Worm (Caenorhabditis elegans) whole organism, L2 larva: ENCODE measurements around the gene srx-136.

Experiments
- C34F6.9 ChIP-seq: fragments of 150-350 bp; optimal IDR thresholded peaks from 2 replicates; lab custom pipeline; 2014; ENCODE audit warnings: missing biosample characterization, missing genetic modification characterization
- F13H6.1 ChIP-seq: sonication (generic microtip); optimal IDR thresholded peaks from 2 replicates; lab custom pipeline; 2016; ENCODE audit warnings: missing genetic modification characterization, missing compliant biosample characterization
- R02D3.7 ChIP-seq: fragments of 150-350 bp; optimal IDR thresholded peaks from 2 replicates; lab custom pipeline; 2014; ENCODE audit warnings: missing biosample characterization, missing genetic modification characterization
- Y55F3AM.14 ChIP-seq: fragments of 200-800 bp; sonication (Bioruptor generic); optimal IDR thresholded peaks from 2 replicates; lab custom pipeline; 2018; ENCODE audit warnings: mild to moderate bottlenecking, missing genetic modification characterization, missing compliant biosample characterization
- ZK546.5 ChIP-seq: sonication (generic microtip); optimal IDR thresholded peaks from 2 replicates; lab custom pipeline; 2017; ENCODE audit warnings: missing biosample characterization, missing genetic modification characterization
- alr-1 ChIP-seq: fragments of 150-350 bp; optimal IDR thresholded peaks from 2 replicates; lab custom pipeline; 2014; ENCODE audit warnings: missing biosample characterization, missing genetic modification characterization
- ama-1 ChIP-seq: fragments of 150-350 bp; optimal IDR thresholded peaks from 2 replicates; lab custom pipeline; 2018; ENCODE audit warnings: inconsistent platforms
- ceh-82 ChIP-seq: fragments of 150-350 bp; optimal IDR thresholded peaks from 2 replicates; lab custom pipeline; 2014; ENCODE audit warnings: missing biosample characterization, missing genetic modification characterization
- elt-1 ChIP-seq: fragments of 150-350 bp; optimal IDR thresholded peaks from 2 replicates; lab custom pipeline; 2014; ENCODE audit warnings: missing biosample characterization, missing genetic modification characterization
- lin-11 ChIP-seq: fragments of 150-350 bp; sonication (generic microtip); optimal IDR thresholded peaks from 2 replicates; lab custom pipeline; 2014; ENCODE audit warnings: missing biosample characterization, missing genetic modification characterization, inconsistent platforms, mixed read lengths
- lin-13 ChIP-seq: fragments of 150-350 bp; optimal IDR thresholded peaks from 2 replicates; lab custom pipeline; 2014; ENCODE audit warnings: missing biosample characterization, missing genetic modification reagents, missing genetic modification characterization
- lin-39 ChIP-seq: fragments of 150-350 bp; optimal IDR thresholded peaks from 2 replicates; lab custom pipeline; 2014; ENCODE audit warnings: missing biosample characterization, missing genetic modification reagents, missing genetic modification characterization
- lsy-2 ChIP-seq, 2 experiments: fragments of 150-350 bp in 1 of 2; sonication (generic microtip) in 1 of 2; optimal IDR thresholded peaks; 2 replicates each; lab custom pipeline; 2014 to 2017; ENCODE audit warnings: missing biosample characterization in 2 of 2, missing genetic modification characterization in 2 of 2
- mab-5 ChIP-seq: fragments of 150-350 bp; optimal IDR thresholded peaks from 2 replicates; lab custom pipeline; 2014; ENCODE audit warnings: missing biosample characterization, missing genetic modification characterization
- mbf-1 ChIP-seq: sonication (generic microtip); optimal IDR thresholded peaks from 2 replicates; lab custom pipeline; 2017; ENCODE audit warnings: missing biosample characterization, missing genetic modification characterization
- mdl-1 ChIP-seq, 2 experiments: fragments of 150-350 bp in 1 of 2; sonication (generic microtip) in 1 of 2; optimal IDR thresholded peaks; 2 replicates each; lab custom pipeline; 2017; ENCODE audit warnings: missing biosample characterization in 2 of 2, missing genetic modification characterization in 2 of 2
- nhr-11 ChIP-seq: fragments of 150-350 bp; optimal IDR thresholded peaks from 2 replicates; lab custom pipeline; 2014; ENCODE audit warnings: missing biosample characterization, missing genetic modification characterization
- nhr-12 ChIP-seq: fragments of 150-350 bp; optimal IDR thresholded peaks from 2 replicates; lab custom pipeline; 2014; ENCODE audit warnings: missing biosample characterization, missing genetic modification characterization
- nhr-129 ChIP-seq: fragments of 150-350 bp; optimal IDR thresholded peaks from 2 replicates; lab custom pipeline; 2014; ENCODE audit warnings: missing biosample characterization, missing genetic modification characterization
- nhr-21 ChIP-seq: fragments of 150-350 bp; optimal IDR thresholded peaks from 2 replicates; lab custom pipeline; 2014; ENCODE audit warnings: missing biosample characterization, missing genetic modification characterization
- nhr-23 ChIP-seq: fragments of 150-350 bp; optimal IDR thresholded peaks from 2 replicates; lab custom pipeline; 2014; ENCODE audit warnings: missing biosample characterization, missing genetic modification reagents, missing genetic modification characterization
- nhr-25 ChIP-seq: fragments of 150-350 bp; sonication (generic microtip); optimal IDR thresholded peaks from 3 replicates; lab custom pipeline; 2014; ENCODE audit warnings: missing biosample characterization, missing genetic modification characterization
- nhr-77 ChIP-seq: fragments of 150-350 bp; optimal IDR thresholded peaks from 2 replicates; lab custom pipeline; 2014; ENCODE audit warnings: missing biosample characterization, missing genetic modification characterization
- sem-4 ChIP-seq: fragments of 150-350 bp; optimal IDR thresholded peaks from 2 replicates; lab custom pipeline; 2014; ENCODE audit warnings: missing biosample characterization, missing genetic modification reagents, missing genetic modification characterization
- skn-1 ChIP-seq: sonication (generic microtip); optimal IDR thresholded peaks from 2 replicates; lab custom pipeline; 2017; ENCODE audit warnings: missing biosample characterization, missing genetic modification characterization
- sma-3 ChIP-seq: sonication (generic microtip); optimal IDR thresholded peaks from 2 replicates; lab custom pipeline; 2016; ENCODE audit warnings: missing genetic modification reagents, missing genetic modification characterization, missing compliant biosample characterization
- snpc-4 ChIP-seq: fragments of 150-350 bp; optimal IDR thresholded peaks from 2 replicates; lab custom pipeline; 2014; ENCODE audit warnings: missing biosample characterization, missing genetic modification characterization
- unc-39 ChIP-seq: fragments of 150-350 bp; optimal IDR thresholded peaks from 2 replicates; lab custom pipeline; 2014; ENCODE audit warnings: missing biosample characterization, missing genetic modification characterization
- unc-62 ChIP-seq: fragments of 150-350 bp; optimal IDR thresholded peaks from 2 replicates; lab custom pipeline; 2014; ENCODE audit warnings: missing biosample characterization, missing genetic modification reagents, missing genetic modification characterization
- zag-1 ChIP-seq: fragments of 150-350 bp; optimal IDR thresholded peaks from 2 replicates; lab custom pipeline; 2014; ENCODE audit warnings: missing biosample characterization, missing genetic modification characterization
- ztf-1 ChIP-seq: fragments of 200-800 bp; sonication (Bioruptor generic); conservative IDR thresholded peaks from 2 replicates; pipeline ENCODE4 v1.3.6; 2022; ENCODE audit warnings: missing genetic modification characterization, missing compliant biosample characterization
- ztf-4 ChIP-seq: fragments of 150-350 bp; optimal IDR thresholded peaks from 2 replicates; lab custom pipeline; 2014; ENCODE audit warnings: missing biosample characterization, missing genetic modification characterization

srx-136 gene

DNA sequence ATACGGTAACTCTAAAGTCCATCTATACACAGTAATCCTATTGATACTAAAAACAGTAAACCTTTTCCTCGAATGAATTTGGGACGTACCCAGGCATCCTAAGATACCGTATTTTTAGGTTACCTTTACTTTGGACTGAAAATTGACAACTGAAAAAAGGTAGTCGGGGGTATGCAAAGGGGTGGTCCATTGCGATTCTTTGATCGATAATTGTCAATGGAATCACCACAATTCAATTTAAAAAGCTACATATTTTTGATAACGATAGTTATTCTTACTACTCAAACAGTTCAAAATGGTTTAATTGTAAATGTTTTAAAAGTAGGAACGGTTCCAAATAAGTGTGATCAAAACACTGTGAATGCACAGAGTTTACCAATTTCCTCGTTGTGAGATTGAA lies 23.3 kb upstream of the srx-136 start, which contains the start of gene srx-129:
srx-129 (plus strand) TSS at position 301 of the 400 bp plus-strand sequence.
- TF ChIP-seq sem-4, result no peak

DNA sequence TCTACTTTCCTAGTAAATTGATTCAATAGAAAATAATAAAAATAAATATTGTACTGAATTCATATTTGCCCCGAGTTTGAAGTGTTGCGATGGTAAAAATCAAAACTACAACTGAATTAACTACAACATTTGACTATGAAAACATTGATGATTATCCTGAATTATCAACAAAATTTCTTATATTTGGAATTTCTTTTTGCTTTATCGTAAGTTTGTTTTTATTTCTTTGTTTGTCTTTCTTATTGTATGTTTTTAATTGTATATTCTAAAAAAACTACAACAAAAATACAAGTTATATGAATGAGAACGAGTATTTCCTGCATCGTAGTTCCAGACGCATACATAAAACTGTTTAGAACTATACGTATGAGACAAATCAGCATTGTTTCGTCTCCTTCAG lies 20.1 kb upstream of the srx-136 start, which contains the start of gene srx-128:
srx-128 (plus strand) TSS at position 301 of the 400 bp plus-strand sequence.
- TF ChIP-seq ztf-4 (tag; lab: Kevin White, UChicago) (no peak), zag-1 (tag; lab: Kevin White, UChicago) (no peak), ztf-1 (GFP tag; lab: Robert Waterston, UW) (no peak), lsy-2 (tag; optimal IDR thresholded peaks at IDR 0.05; lab: Kevin White, UChicago) (no peak), C34F6.9 (tag; lab: Kevin White, UChicago) (no peak), sma-3 (GFP tag; lab: Kevin White, UChicago) (no peak), lin-39 (tag; lab: Kevin White, UChicago) (no peak), nhr-25 (no peak)

DNA sequence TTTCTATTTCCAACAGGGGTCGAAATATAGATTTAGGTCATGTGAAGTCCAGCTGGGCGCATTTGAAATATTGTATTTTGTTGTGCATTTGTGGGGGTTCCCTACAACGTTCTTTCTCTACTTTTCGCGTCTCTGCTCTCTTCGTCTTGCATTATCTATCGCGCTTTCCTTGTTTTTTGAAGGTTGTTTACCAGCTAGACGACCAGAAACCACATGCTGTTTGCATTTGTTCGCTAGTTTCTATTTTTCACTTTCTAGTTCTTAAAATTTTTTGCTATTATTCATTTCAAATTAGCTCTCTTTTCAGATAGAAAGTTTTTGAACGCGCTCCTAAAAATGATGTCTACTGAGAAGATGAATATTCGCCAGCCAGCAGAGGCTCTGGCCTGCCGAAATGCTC lies 17.8 kb upstream of the srx-136 start, which contains the start of gene F55B12.10:
F55B12.10 (plus strand) TSS at position 301 of the 400 bp plus-strand sequence.
- no peak for TF ChIP-seq sem-4
- no peak for TF ChIP-seq ztf-1 (GFP tag; lab: Robert Waterston, UW)
- no peak for TF ChIP-seq lin-13 (GFP tag; lab: Kevin White, UChicago)
- TF ChIP-seq nhr-129 (tag; lab: Kevin White, UChicago), result no peak
- no peak for TF ChIP-seq mdl-1 (tag; optimal IDR thresholded peaks at IDR 0.05; lab: Kevin White, UChicago)
- no peak for TF ChIP-seq alr-1 (tag; lab: Kevin White, UChicago)
- TF ChIP-seq nhr-11 (tag; lab: Kevin White, UChicago), result no peak
- TF ChIP-seq skn-1 (tag; lab: Kevin White, UChicago), result no peak
- no peak for TF ChIP-seq R02D3.7
- TF ChIP-seq ama-1, result no peak
- TF ChIP-seq F13H6.1 (tag; lab: Kevin White, UChicago), result no peak
- no peak for TF ChIP-seq Y55F3AM.14 (GFP tag; lab: Kevin White, UChicago)

DNA sequence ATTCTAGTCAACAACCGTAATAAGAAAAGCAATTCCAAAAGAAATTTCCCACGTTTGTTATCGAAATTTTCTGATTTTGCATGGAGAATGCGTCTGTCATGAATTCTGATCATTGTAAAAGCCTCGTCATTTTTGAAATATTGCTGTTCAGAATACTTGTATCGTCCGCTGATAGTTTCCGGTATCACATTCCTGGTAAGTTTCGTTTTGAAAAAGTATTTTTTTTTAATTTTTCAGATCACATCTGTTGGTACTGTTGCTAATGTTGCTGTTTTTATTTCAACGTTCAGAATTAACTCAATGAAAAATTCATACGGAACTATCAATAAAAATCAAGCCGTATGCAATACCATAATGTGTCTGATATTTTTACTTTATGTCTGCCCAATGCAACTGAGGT lies 16.3 kb upstream of the srx-136 start, which contains the start of gene srx-17:
srx-17 (plus strand) TSS at position 301 of the 400 bp plus-strand sequence.
- TF ChIP-seq mdl-1 (tag; optimal IDR thresholded peaks at IDR 0.05; lab: Kevin White, UChicago) (no peak), nhr-23 (no peak)

DNA sequence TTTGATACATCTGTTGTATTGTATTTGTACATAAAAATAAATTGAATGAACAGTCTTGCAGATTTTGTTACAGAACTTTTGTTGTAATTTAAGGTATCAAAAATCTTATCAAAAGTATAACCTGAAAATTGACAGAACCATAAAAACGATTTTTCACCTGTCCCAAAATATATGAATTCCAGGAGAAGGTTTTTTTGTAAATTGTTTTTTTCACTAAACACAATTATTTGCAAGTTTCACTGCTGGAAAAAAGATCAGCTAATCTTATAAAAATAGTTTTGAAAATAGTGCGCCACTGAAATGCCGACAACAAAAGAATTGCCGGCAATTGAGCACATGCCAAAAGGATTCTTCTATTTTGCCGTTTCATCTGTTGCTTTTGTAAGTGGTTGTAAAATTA lies 14.1 kb upstream of the srx-136 start, which contains the start of gene srx-130:
srx-130 (plus strand) TSS at position 301 of the 400 bp plus-strand sequence.
- TF ChIP-seq ZK546.5 (tag; lab: Kevin White, UChicago), result no peak

DNA sequence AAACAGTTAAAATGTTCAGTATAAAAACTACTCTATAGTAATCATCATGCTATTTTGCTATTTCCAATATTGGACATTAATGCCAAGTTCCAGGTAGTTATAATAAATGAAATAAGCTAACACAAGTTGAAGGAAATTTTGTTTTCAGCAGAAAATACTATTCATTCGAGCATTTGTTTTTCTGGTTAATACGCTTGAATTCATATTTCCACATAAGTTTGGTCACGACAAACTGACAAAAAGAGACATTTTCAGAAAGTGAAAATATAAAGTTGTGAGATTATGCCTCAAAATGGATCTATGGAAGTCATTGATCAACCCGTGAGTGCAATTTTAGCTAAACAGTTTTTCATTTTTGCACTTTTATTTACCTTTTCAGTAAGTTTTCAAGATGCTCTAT lies 12.1 kb upstream of the srx-136 start, which contains the start of gene srx-131:
srx-131 (plus strand) TSS at position 301 of the 400 bp plus-strand sequence.
- TF ChIP-seq elt-1 (no peak), nhr-21 (tag; lab: Kevin White, UChicago) (no peak), lin-13 (GFP tag; lab: Kevin White, UChicago) (no peak), ztf-4 (tag; lab: Kevin White, UChicago) (no peak), ceh-82 (tag; lab: Kevin White, UChicago) (no peak), unc-62 (GFP tag; lab: Kevin White, UChicago) (no peak), unc-39 (no peak), lin-11 (tag; lab: Kevin White, UChicago) (no peak), mbf-1 (tag; lab: Kevin White, UChicago) (no peak), nhr-12 (tag; lab: Kevin White, UChicago) (no peak), R02D3.7 (no peak), skn-1 (tag; lab: Kevin White, UChicago) (no peak), ama-1 (no peak), mdl-1 (tag; optimal IDR thresholded peaks at IDR 0.05; lab: Kevin White, UChicago) (no peak), lin-39 (tag; lab: Kevin White, UChicago) (no peak), snpc-4 (tag; lab: Kevin White, UChicago) (no peak), nhr-77 (tag; lab: Kevin White, UChicago) (no peak), lsy-2 (tag; optimal IDR thresholded peaks at IDR 0.05; lab: Kevin White, UChicago) (no peak), nhr-11 (tag; lab: Kevin White, UChicago) (no peak), mab-5 (tag; lab: Kevin White, UChicago) (no peak)
